Worm (Caenorhabditis elegans) whole organism, young adult: ENCODE results near the gene gspd-1.

Source experiments
- die-1 ChIP-seq: sonication (generic microtip); optimal IDR thresholded peaks from 2 replicates; lab custom pipeline; 2016; ENCODE audit warnings: missing genotype, mild to moderate bottlenecking, missing genetic modification characterization, missing compliant biosample characterization
- nhr-80 ChIP-seq: sonication (generic microtip); optimal IDR thresholded peaks from 2 replicates; lab custom pipeline; 2016; ENCODE audit warnings: missing genetic modification characterization, missing compliant biosample characterization
- pha-4 ChIP-seq: fragments of 150-350 bp; sonication (generic microtip); optimal IDR thresholded peaks from 2 replicates; lab custom pipeline; 2014; ENCODE audit warnings: missing biosample characterization, missing genetic modification reagents, missing genetic modification characterization
- unc-62 ChIP-seq: fragments of 150-350 bp; optimal IDR thresholded peaks from 2 replicates; lab custom pipeline; 2014; ENCODE audit warnings: missing biosample characterization, missing genetic modification reagents, missing genetic modification characterization

ce11 chrIV:11271262-11271661 lies 46.0 kb upstream of the gspd-1 start, which contains the start of gene nhr-7:
- no peak for TF ChIP-seq pha-4
- TF ChIP-seq die-1 (tag; lab: Kevin White, UChicago) = no peak
- TF ChIP-seq nhr-80 (tag; lab: Kevin White, UChicago) = no peak
- TF ChIP-seq unc-62 (GFP tag; lab: Kevin White, UChicago) = no peak
